Fruit fly (Drosophila melanogaster) whole organism, embryonic: Measurements from ENCODE around the gene CG16753.
A peak's percentile ranks its signal among the peaks of the same experiment; 100 is the strongest.

Experiments
- ATbp ChIP-seq: fragments of 200-800 bp; sonication (Bioruptor generic); optimal IDR thresholded peaks from 2 replicates; lab custom pipeline; 2017; ENCODE audit warnings: missing biosample characterization, mild to moderate bottlenecking, missing genetic modification characterization, missing genetic modification reagents
- Ada2b ChIP-seq: fragments of 200-800 bp; sonication (Bioruptor generic); IDR thresholded peaks from 2 replicates; pipeline ENCODE4 v1.3.6; 2022; ENCODE audit warnings: missing biosample characterization, missing genetic modification characterization
- Aef1 ChIP-seq: fragments of 200-800 bp; sonication (Bioruptor generic); IDR thresholded peaks from 3 replicates; pipeline ENCODE4 v1.3.6; 2022; ENCODE audit warnings: missing biosample characterization, missing genetic modification characterization
- C15 ChIP-seq: fragments of 200-800 bp; sonication (Bioruptor generic); IDR thresholded peaks from 3 replicates; pipeline ENCODE4 v1.3.6; 2022; ENCODE audit warnings: missing biosample characterization, missing genetic modification characterization
- CG1024 ChIP-seq: fragments of 200-800 bp; sonication (Bioruptor generic); IDR thresholded peaks from 2 replicates; pipeline ENCODE4 v1.3.6; 2022; ENCODE audit warnings: missing biosample characterization, missing genetic modification characterization
- CG12071 ChIP-seq: fragments of 200-800 bp; sonication (Bioruptor generic); optimal IDR thresholded peaks from 3 replicates; lab custom pipeline; 2018; ENCODE audit warnings: missing biosample characterization, mild to moderate bottlenecking, missing genetic modification characterization
- CG13624 ChIP-seq: fragments of 200-800 bp; sonication (Bioruptor generic); optimal IDR thresholded peaks from 2 replicates; lab custom pipeline; 2016; ENCODE audit warnings: missing biosample characterization, missing genetic modification characterization
- CG15269 ChIP-seq: fragments of 200-800 bp; sonication (Bioruptor generic); optimal IDR thresholded peaks from 2 replicates; lab custom pipeline; 2018; ENCODE audit warnings: missing biosample characterization, mild to moderate bottlenecking, missing genetic modification characterization, moderate library complexity
- CG17328 ChIP-seq: fragments of 200-800 bp; sonication (Bioruptor generic); IDR thresholded peaks from 2 replicates; pipeline ENCODE4 v1.3.6; 2022; ENCODE audit warnings: missing biosample characterization, missing genetic modification characterization
- CG17829 ChIP-seq: fragments of 200-800 bp; optimal IDR thresholded peaks from 2 replicates; lab custom pipeline; 2019; ENCODE audit warnings: missing biosample characterization, mild to moderate bottlenecking, missing genetic modification characterization, moderate library complexity
- CG2129 ChIP-seq: fragments of 200-800 bp; sonication (Bioruptor generic); IDR thresholded peaks from 2 replicates; pipeline ENCODE4 v1.3.6; 2022; ENCODE audit warnings: missing biosample characterization, missing genetic modification characterization; ENCODE audit not compliant: partially characterized antibody
- CG2712 ChIP-seq: fragments of 200-800 bp; optimal IDR thresholded peaks from 3 replicates; lab custom pipeline; 2019; ENCODE audit warnings: missing biosample characterization, mild to moderate bottlenecking, missing genetic modification characterization, moderate library complexity
- CG3407 ChIP-seq: fragments of 200-800 bp; sonication (Bioruptor generic); optimal IDR thresholded peaks from 2 replicates; lab custom pipeline; 2018; ENCODE audit warnings: missing biosample characterization, mild to moderate bottlenecking, missing genetic modification characterization
- CG4360 ChIP-seq: fragments of 200-800 bp; sonication (Bioruptor generic); IDR thresholded peaks from 2 replicates; pipeline ENCODE4 v1.3.6; 2022; ENCODE audit warnings: missing biosample characterization, missing genetic modification characterization
- CG6683 ChIP-seq: fragments of 200-800 bp; sonication (Bioruptor generic); optimal IDR thresholded peaks from 2 replicates; lab custom pipeline; 2017; ENCODE audit warnings: missing biosample characterization, mild to moderate bottlenecking, missing genetic modification characterization, missing genetic modification reagents
- CG7357 ChIP-seq: fragments of 200-800 bp; sonication (Bioruptor generic); IDR thresholded peaks from 3 replicates; pipeline ENCODE4 v1.3.6; 2022; ENCODE audit warnings: missing biosample characterization, missing genetic modification characterization
- CG7786 ChIP-seq: fragments of 200-800 bp; sonication (Bioruptor generic); optimal IDR thresholded peaks from 2 replicates; lab custom pipeline; 2016; ENCODE audit warnings: missing biosample characterization, missing genetic modification characterization
- CG8089 ChIP-seq: fragments of 200-800 bp; sonication (Bioruptor generic); optimal IDR thresholded peaks from 3 replicates; lab custom pipeline; 2016; ENCODE audit warnings: missing biosample characterization, missing genetic modification characterization
- CG9932 ChIP-seq: fragments of 200-800 bp; sonication (Bioruptor generic); IDR thresholded peaks from 2 replicates; pipeline ENCODE4 v1.3.6; 2022; ENCODE audit warnings: missing biosample characterization, missing genetic modification characterization
- Chrac-16 ChIP-seq: fragments of 200-800 bp; sonication (Bioruptor generic); optimal IDR thresholded peaks from 3 replicates; lab custom pipeline; 2016; ENCODE audit warnings: missing biosample characterization, missing genetic modification characterization
- Drgx ChIP-seq: fragments of 200-800 bp; sonication (Bioruptor generic); IDR thresholded peaks from 2 replicates; pipeline ENCODE4 v1.3.6; 2022; ENCODE audit warnings: missing biosample characterization, missing genetic modification characterization
- Ets65A ChIP-seq: fragments of 200-800 bp; sonication (Bioruptor generic); peaks from one replicate; lab custom pipeline; 2016; ENCODE audit warnings: missing biosample characterization, missing genetic modification characterization
- Gug ChIP-seq: fragments of 200-800 bp; sonication (Bioruptor generic); IDR thresholded peaks from 4 replicates; pipeline ENCODE4 v1.3.6; 2022; ENCODE audit warnings: missing biosample characterization, missing genetic modification characterization
- HLH3B ChIP-seq: fragments of 200-800 bp; sonication (Bioruptor generic); IDR thresholded peaks from 2 replicates; pipeline ENCODE4 v1.3.6; 2022; ENCODE audit warnings: missing biosample characterization, missing genetic modification characterization
- Nf-YB ChIP-seq: fragments of 200-800 bp; sonication (Bioruptor generic); optimal IDR thresholded peaks from 3 replicates; lab custom pipeline; 2019; ENCODE audit warnings: missing biosample characterization, mild to moderate bottlenecking, missing genetic modification characterization, moderate library complexity
- Rx ChIP-seq: fragments of 200-800 bp; sonication (Bioruptor generic); IDR thresholded peaks from 2 replicates; pipeline ENCODE4 v1.3.6; 2022; ENCODE audit warnings: missing biosample characterization, missing genetic modification characterization
- Side ChIP-seq: fragments of 200-800 bp; sonication (Bioruptor generic); optimal IDR thresholded peaks from 2 replicates; lab custom pipeline; 2016; ENCODE audit warnings: missing biosample characterization, missing genetic modification characterization
- Sin3A ChIP-seq: fragments of >200 bp; optimal IDR thresholded peaks from 2 replicates; lab custom pipeline; 2018
- Vsx1 ChIP-seq: fragments of 200-800 bp; sonication (Bioruptor generic); optimal IDR thresholded peaks from 2 replicates; lab custom pipeline; 2017; ENCODE audit warnings: missing biosample characterization, mild to moderate bottlenecking, missing genetic modification characterization, missing genetic modification reagents
- croc ChIP-seq: fragments of 200-800 bp; sonication (Bioruptor generic); conservative IDR thresholded peaks from 3 replicates; pipeline ENCODE4 v1.3.6; 2022; ENCODE audit warnings: missing biosample characterization, missing genetic modification characterization
- crol ChIP-seq: fragments of 200-800 bp; sonication (Bioruptor generic); IDR thresholded peaks from 2 replicates; pipeline ENCODE4 v1.3.6; 2022; ENCODE audit warnings: missing biosample characterization, missing genetic modification characterization
- eve ChIP-seq, 2 experiments: fragments of >200 bp; optimal IDR thresholded peaks; 2 replicates each; lab custom pipeline; 2017; ENCODE audit warnings: missing biosample characterization in 2 of 2, missing genetic modification characterization in 2 of 2
- gce ChIP-seq: fragments of 200-800 bp; sonication (Bioruptor generic); IDR thresholded peaks from 3 replicates; pipeline ENCODE4 v1.3.6; 2022; ENCODE audit warnings: missing biosample characterization, missing genetic modification characterization
- grau ChIP-seq: fragments of 200-800 bp; optimal IDR thresholded peaks from 3 replicates; lab custom pipeline; 2019; ENCODE audit warnings: missing biosample characterization, mild to moderate bottlenecking, missing genetic modification characterization, moderate library complexity
- h ChIP-seq: fragments of >200 bp; optimal IDR thresholded peaks from 2 replicates; lab custom pipeline; 2017
- ham ChIP-seq: fragments of 200-800 bp; sonication (Bioruptor generic); IDR thresholded peaks from 2 replicates; pipeline ENCODE4 v1.3.6; 2022; ENCODE audit warnings: missing biosample characterization, missing genetic modification characterization
- hkb ChIP-seq, 2 experiments: fragments of 200-800 bp in 1 of 2; fragments of >200 bp in 1 of 2; sonication (Bioruptor generic) in 1 of 2; IDR thresholded peaks in 1 of 2; optimal IDR thresholded peaks in 1 of 2; 2 replicates each; pipeline versions ENCODE4 v1.3.6 to Lab custom; 2017 to 2022; ENCODE audit warnings: missing biosample characterization in 1 of 2, missing genetic modification characterization in 1 of 2
- lab ChIP-seq: fragments of 200-800 bp; sonication (Bioruptor generic); optimal IDR thresholded peaks from 3 replicates; lab custom pipeline; 2017; ENCODE audit warnings: missing biosample characterization, missing genetic modification characterization, mild to moderate bottlenecking, moderate library complexity, missing genetic modification reagents
- lola ChIP-seq, 3 experiments: fragments of >200 bp in 2 of 3; fragments of 200-800 bp in 1 of 3; sonication (Bioruptor generic) in 1 of 3; optimal IDR thresholded peaks; 2 replicates each; lab custom pipeline; 2017 to 2019; ENCODE audit warnings: missing biosample characterization in 3 of 3, missing genetic modification characterization in 3 of 3, mild to moderate bottlenecking in 1 of 3, moderate library complexity in 1 of 3
- onecut ChIP-seq: fragments of 200-800 bp; sonication (Bioruptor generic); IDR thresholded peaks from 2 replicates; pipeline ENCODE4 v1.3.6; 2022; ENCODE audit warnings: missing biosample characterization, missing genetic modification characterization
- peb ChIP-seq: fragments of 200-800 bp; sonication (Bioruptor generic); IDR thresholded peaks from 2 replicates; pipeline ENCODE4 v1.3.6; 2022; ENCODE audit warnings: missing biosample characterization, missing genetic modification characterization
- scrt ChIP-seq: fragments of 200-800 bp; sonication (Bioruptor generic); optimal IDR thresholded peaks from 2 replicates; lab custom pipeline; 2018; ENCODE audit warnings: missing biosample characterization, mild to moderate bottlenecking, missing genetic modification characterization, moderate library complexity
- so ChIP-seq: fragments of 200-800 bp; sonication (Bioruptor generic); IDR thresholded peaks from 3 replicates; pipeline ENCODE4 v1.3.6; 2022; ENCODE audit warnings: missing biosample characterization, missing genetic modification characterization
- sug ChIP-seq: fragments of 200-800 bp; optimal IDR thresholded peaks from 2 replicates; lab custom pipeline; 2019; ENCODE audit warnings: missing biosample characterization, mild to moderate bottlenecking, missing genetic modification characterization, moderate library complexity
- tin ChIP-seq: fragments of 200-800 bp; sonication (Bioruptor generic); optimal IDR thresholded peaks from 3 replicates; lab custom pipeline; 2016; ENCODE audit warnings: missing biosample characterization, missing genetic modification characterization
- trh ChIP-seq: fragments of 200-800 bp; sonication (Bioruptor generic); optimal IDR thresholded peaks from 2 replicates; lab custom pipeline; 2016; ENCODE audit warnings: missing biosample characterization, missing genetic modification characterization
- vfl ChIP-seq: fragments of 200-800 bp; sonication (Bioruptor generic); optimal IDR thresholded peaks from 2 replicates; lab custom pipeline; 2016; ENCODE audit warnings: missing biosample characterization, missing genetic modification characterization
- z ChIP-seq: fragments of 200-800 bp; sonication (Bioruptor generic); IDR thresholded peaks from 3 replicates; pipeline ENCODE4 v1.3.6; 2022; ENCODE audit warnings: missing biosample characterization, missing genetic modification characterization
- zfh1 ChIP-seq: fragments of 200-800 bp; sonication (Bioruptor generic); IDR thresholded peaks from 3 replicates; pipeline ENCODE4 v1.3.6; 2022; ENCODE audit warnings: missing biosample characterization, missing genetic modification characterization

The CG16753 gene

dm6 chr3L:3042150-3043049 lies 12.5 kb upstream of the CG16753 start, which contains the start of gene Prx4 (continued):
- TF ChIP-seq CG3407 = peak; percentile 50
- TF ChIP-seq trh (GFP tag; lab: Kevin White, UChicago) = no peak
- TF ChIP-seq Vsx1 = peak; percentile 54
- TF ChIP-seq CG4360 (GFP tag; lab: Robert Waterston, UW) = 0 out of 2 replicates have a peak, but pooled peaks have one; percentile 49
- peak; percentile 76 for TF ChIP-seq Aef1 (GFP tag; lab: Robert Waterston, UW)
- TF ChIP-seq gce (GFP tag; lab: Robert Waterston, UW) = peak; percentile 66; the same call in 2 of the 3 replicates
- TF ChIP-seq CG2129 (GFP tag; lab: Robert Waterston, UW) = no peak
- TF ChIP-seq scrt (GFP tag; lab: Kevin White, UChicago) = peak; percentile 28
- no peak for TF ChIP-seq eve (GFP tag; optimal IDR thresholded peaks at IDR 0.05; lab: Kevin White, UChicago)
- peak; percentile 85 for TF ChIP-seq zfh1 (GFP tag; lab: Robert Waterston, UW)
- TF ChIP-seq CG7357 (GFP tag; lab: Robert Waterston, UW) = peak; percentile 44; the same call in 2 of the 3 replicates
- peak; percentile 86 for TF ChIP-seq lab (GFP tag; lab: Kevin White, UChicago)
- TF ChIP-seq CG1024 (GFP tag; lab: Robert Waterston, UW) = peak; percentile 60; the same call in 1 of the 2 replicates
- TF ChIP-seq crol (GFP tag; lab: Robert Waterston, UW) = no peak
- peak; percentile 81 for TF ChIP-seq Drgx
- TF ChIP-seq peb = peak; percentile 41; the same call in 1 of the 2 replicates
- TF ChIP-seq CG8089 = no peak
- TF ChIP-seq ATbp (GFP tag; lab: Kevin White, UChicago) = peak; percentile 74
- TF ChIP-seq croc (GFP tag; lab: Robert Waterston, UW) = peak; percentile 45; the same call in 2 of the 3 replicates
- TF ChIP-seq Side (GFP tag; lab: Kevin White, UChicago) = no peak
- TF ChIP-seq C15 (GFP tag; lab: Robert Waterston, UW) = 0 out of 3 replicates have a peak, but pooled peaks have one; percentile 63
- peak; percentile 28 for TF ChIP-seq Nf-YB (GFP tag; lab: Kevin White, UChicago)
- TF ChIP-seq CG17829 (tag; lab: Kevin White, UChicago) = peak; percentile 60
- TF ChIP-seq so (GFP tag; lab: Robert Waterston, UW) = peak; percentile 76
- peak; percentile 76 for TF ChIP-seq CG2712 (tag; lab: Kevin White, UChicago)
- peak; percentile 78 for TF ChIP-seq Gug
- TF ChIP-seq onecut (GFP tag; lab: Robert Waterston, UW) = peak; percentile 74
- no peak for TF ChIP-seq h (lab: Kevin White, UChicago)
- TF ChIP-seq vfl (GFP tag; lab: Kevin White, UChicago) = peak; percentile 36
- peak in 1 of 3 experiments; percentile 54 for TF ChIP-seq lola (GFP tag; optimal IDR thresholded peaks at IDR 0.05; lab: Kevin White, UChicago)
- no peak for TF ChIP-seq CG7786 (GFP tag; lab: Kevin White, UChicago)
- TF ChIP-seq CG9932 = peak; percentile 74
- peak; percentile 80 for TF ChIP-seq CG15269 (tag; lab: Kevin White, UChicago)
- no peak for TF ChIP-seq CG12071
- peak; percentile 3 for TF ChIP-seq sug (tag; lab: Kevin White, UChicago)
- peak; percentile 26 for TF ChIP-seq CG13624
- TF ChIP-seq Ada2b (GFP tag; lab: Robert Waterston, UW) = peak; percentile 76
- TF ChIP-seq CG6683 = peak; percentile 48
- no peak for TF ChIP-seq Sin3A
- no peak for TF ChIP-seq z (GFP tag; lab: Robert Waterston, UW)
- TF ChIP-seq ham (GFP tag; lab: Robert Waterston, UW) = 0 out of 2 replicates have a peak, but pooled peaks have one; percentile 14
- TF ChIP-seq grau (tag; lab: Kevin White, UChicago) = peak; percentile 96
- TF ChIP-seq HLH3B (GFP tag; lab: Robert Waterston, UW) = peak; percentile 69
- peak; percentile 62 for TF ChIP-seq Chrac-16 (GFP tag; lab: Kevin White, UChicago)
- no peak for TF ChIP-seq Ets65A (GFP tag; lab: Kevin White, UChicago)
- no peak for TF ChIP-seq Rx
- TF ChIP-seq hkb (optimal IDR thresholded peaks at IDR 0.05; lab: Kevin White, UChicago) = no peak
- TF ChIP-seq hkb (GFP tag; IDR thresholded peaks at IDR 0.05; lab: Robert Waterston, UW) = peak; percentile 78
- TF ChIP-seq tin = peak; percentile 65
- peak; percentile 71 for TF ChIP-seq CG17328
